Worm (Caenorhabditis elegans) whole organism, mixed stage, embryonic: ENCODE data around the gene srd-42.

Experiments
- M03D4.4 ChIP-seq: sonication (generic microtip); optimal IDR thresholded peaks from 2 replicates; lab custom pipeline; 2017; ENCODE audit warnings: mild to moderate bottlenecking, missing genetic modification characterization, missing compliant biosample characterization
- blmp-1 ChIP-seq: fragments of 150-350 bp; optimal IDR thresholded peaks from 2 replicates; lab custom pipeline; 2014; ENCODE audit warnings: missing biosample characterization, missing genetic modification characterization
- ceh-39 ChIP-seq: fragments of 150-350 bp; optimal IDR thresholded peaks from 2 replicates; lab custom pipeline; 2014; ENCODE audit warnings: missing biosample characterization, missing genetic modification characterization
- ceh-43 ChIP-seq: fragments of 200-800 bp; sonication (Bioruptor generic); optimal IDR thresholded peaks from 2 replicates; lab custom pipeline; 2018; ENCODE audit warnings: mild to moderate bottlenecking, missing genetic modification characterization, moderate library complexity, missing compliant biosample characterization
- ceh-83 ChIP-seq: fragments of 200-800 bp; sonication (Bioruptor generic); optimal IDR thresholded peaks from 2 replicates; lab custom pipeline; 2018; ENCODE audit warnings: mild to moderate bottlenecking, missing genetic modification characterization, missing compliant biosample characterization
- ces-1 ChIP-seq: fragments of 150-350 bp; optimal IDR thresholded peaks from 2 replicates; lab custom pipeline; 2014; ENCODE audit warnings: missing biosample characterization, missing genetic modification reagents, missing genetic modification characterization
- drap-1 ChIP-seq: fragments of 200-800 bp; sonication (Bioruptor generic); optimal IDR thresholded peaks from 3 replicates; lab custom pipeline; 2018; ENCODE audit warnings: mild to moderate bottlenecking, missing genetic modification characterization, missing compliant biosample characterization
- elt-1 ChIP-seq: sonication (generic microtip); optimal IDR thresholded peaks from 2 replicates; lab custom pipeline; 2017; ENCODE audit warnings: missing genetic modification characterization, mild to moderate bottlenecking, missing compliant biosample characterization, antibody characterized with exemption, moderate library complexity, borderline replicate concordance; ENCODE audit not compliant: insufficient read depth
- elt-3 ChIP-seq: fragments of 150-350 bp; optimal IDR thresholded peaks from 2 replicates; lab custom pipeline; 2014; ENCODE audit warnings: missing biosample characterization, missing genetic modification characterization
- ham-2 ChIP-seq: fragments of 200-800 bp; sonication (Bioruptor generic); optimal IDR thresholded peaks from 2 replicates; lab custom pipeline; 2018; ENCODE audit warnings: mild to moderate bottlenecking, missing genetic modification characterization, missing compliant biosample characterization
- hlh-1 ChIP-seq: fragments of 150-350 bp; optimal IDR thresholded peaks from 2 replicates; lab custom pipeline; 2014; ENCODE audit warnings: missing biosample characterization, missing genetic modification reagents, missing genetic modification characterization
- lin-13 ChIP-seq: fragments of 150-350 bp; optimal IDR thresholded peaks from 2 replicates; lab custom pipeline; 2014; ENCODE audit warnings: missing biosample characterization, missing genetic modification characterization
- lin-32 ChIP-seq: fragments of 200-800 bp; sonication (Bioruptor generic); optimal IDR thresholded peaks from 2 replicates; lab custom pipeline; 2018; ENCODE audit warnings: mild to moderate bottlenecking, missing genetic modification characterization, missing compliant biosample characterization
- lsy-2 ChIP-seq: fragments of 150-350 bp; optimal IDR thresholded peaks from 2 replicates; lab custom pipeline; 2014; ENCODE audit warnings: missing biosample characterization, missing genetic modification characterization
- mep-1 ChIP-seq: fragments of 150-350 bp; optimal IDR thresholded peaks from 2 replicates; lab custom pipeline; 2017; ENCODE audit warnings: missing biosample characterization, missing genetic modification reagents, missing genetic modification characterization, inconsistent platforms
- mls-2 ChIP-seq: sonication (generic microtip); optimal IDR thresholded peaks from 2 replicates; lab custom pipeline; 2016; ENCODE audit warnings: mild to moderate bottlenecking, missing genetic modification characterization, moderate library complexity, missing compliant biosample characterization
- nhr-12 ChIP-seq: fragments of 150-350 bp; optimal IDR thresholded peaks from 2 replicates; lab custom pipeline; 2014; ENCODE audit warnings: missing biosample characterization, missing genetic modification characterization
- nhr-2 ChIP-seq: fragments of 150-350 bp; optimal IDR thresholded peaks from 2 replicates; lab custom pipeline; 2014; ENCODE audit warnings: missing biosample characterization, missing genetic modification characterization
- nhr-237 ChIP-seq: fragments of 150-350 bp; optimal IDR thresholded peaks from 2 replicates; lab custom pipeline; 2014; ENCODE audit warnings: missing biosample characterization, missing genetic modification characterization
- nhr-28 ChIP-seq: fragments of 150-350 bp; optimal IDR thresholded peaks from 2 replicates; lab custom pipeline; 2014; ENCODE audit warnings: missing biosample characterization, missing genetic modification characterization
- nhr-76 ChIP-seq: sonication (generic microtip); optimal IDR thresholded peaks from 2 replicates; lab custom pipeline; 2017; ENCODE audit warnings: missing biosample characterization, missing genetic modification characterization
- pha-4 ChIP-seq: fragments of 150-350 bp; optimal IDR thresholded peaks from 2 replicates; lab custom pipeline; 2018; ENCODE audit warnings: missing biosample characterization, missing genetic modification reagents, missing genetic modification characterization
- sem-2 ChIP-seq: fragments of 200-800 bp; sonication (Bioruptor generic); optimal IDR thresholded peaks from 2 replicates; lab custom pipeline; 2018; ENCODE audit warnings: mild to moderate bottlenecking, missing genetic modification characterization, missing compliant biosample characterization
- snpc-4 ChIP-seq: fragments of 150-350 bp; optimal IDR thresholded peaks from 2 replicates; lab custom pipeline; 2014; ENCODE audit warnings: missing biosample characterization, missing genetic modification characterization
- sptf-1 ChIP-seq: sonication (generic microtip); optimal IDR thresholded peaks from 2 replicates; lab custom pipeline; 2017; ENCODE audit warnings: mild to moderate bottlenecking, missing genetic modification characterization, moderate library complexity, missing compliant biosample characterization
- tbx-8 ChIP-seq: fragments of 200-800 bp; sonication (Bioruptor generic); optimal IDR thresholded peaks from 2 replicates; lab custom pipeline; 2018; ENCODE audit warnings: mild to moderate bottlenecking, missing genetic modification characterization, moderate library complexity, missing compliant biosample characterization
- unc-120 ChIP-seq: sonication (generic microtip); optimal IDR thresholded peaks from 2 replicates; lab custom pipeline; 2017; ENCODE audit warnings: missing genetic modification characterization, missing compliant biosample characterization; ENCODE audit not compliant: poor library complexity, severe bottlenecking
- unc-39 ChIP-seq: fragments of 150-350 bp; optimal IDR thresholded peaks from 2 replicates; lab custom pipeline; 2014; ENCODE audit warnings: missing biosample characterization, missing genetic modification characterization
- unc-62 ChIP-seq: fragments of 150-350 bp; optimal IDR thresholded peaks from 2 replicates; lab custom pipeline; 2014; ENCODE audit warnings: missing biosample characterization, missing genetic modification reagents, missing genetic modification characterization
- zip-8 ChIP-seq: fragments of 150-350 bp; optimal IDR thresholded peaks from 2 replicates; lab custom pipeline; 2014; ENCODE audit warnings: missing biosample characterization, missing genetic modification characterization
- ztf-11 ChIP-seq: fragments of 150-350 bp; optimal IDR thresholded peaks from 2 replicates; lab custom pipeline; 2014; ENCODE audit warnings: missing biosample characterization, missing genetic modification characterization

The srd-42 gene

ce11 chrX:13284091-13284490, 19.2 kb downstream of the srd-42 start, which contains the start of gene cyp-14A4:
TSS of gene cyp-14A4 (minus strand) at chrX:13284197.
- no peak for TF ChIP-seq M03D4.4 (tag; lab: Kevin White, UChicago)
- TF ChIP-seq lsy-2 (tag; lab: Kevin White, UChicago), result no peak
- TF ChIP-seq nhr-76 (tag; lab: Kevin White, UChicago), result no peak
- TF ChIP-seq sptf-1 (tag; lab: Kevin White, UChicago), result no peak
- TF ChIP-seq lin-13 (tag; lab: Kevin White, UChicago), result no peak
- no peak for TF ChIP-seq unc-62
- no peak for TF ChIP-seq snpc-4 (tag; lab: Kevin White, UChicago)
- TF ChIP-seq elt-1 (tag; lab: Kevin White, UChicago), result no peak
- no peak for TF ChIP-seq ztf-11
- no peak for TF ChIP-seq ceh-83
- TF ChIP-seq sem-2 (GFP tag; lab: Kevin White, UChicago), result no peak
- no peak for TF ChIP-seq ceh-43
- TF ChIP-seq nhr-28 (tag; lab: Kevin White, UChicago), result no peak
- no peak for TF ChIP-seq lin-32 (GFP tag; lab: Kevin White, UChicago)
- no peak for TF ChIP-seq nhr-237 (tag; lab: Kevin White, UChicago)
- no peak for TF ChIP-seq blmp-1 (tag; lab: Kevin White, UChicago)
- no peak for TF ChIP-seq drap-1
- no peak for TF ChIP-seq nhr-2
- TF ChIP-seq unc-120 (tag; lab: Kevin White, UChicago), result no peak
- TF ChIP-seq, all 35 proteins: peak for 0

ce11 chrX:13283462-13283861, 19.8 kb downstream of the srd-42 start:
- no peak for TF ChIP-seq sem-2 (GFP tag; lab: Kevin White, UChicago)
- TF ChIP-seq ceh-43, result no peak
- no peak for TF ChIP-seq pha-4 (tag; lab: Kevin White, UChicago)
- no peak for TF ChIP-seq drap-1
- no peak for TF ChIP-seq unc-120 (tag; lab: Kevin White, UChicago)
- TF ChIP-seq ces-1 (GFP tag; lab: Kevin White, UChicago), result no peak
- TF ChIP-seq mep-1 (tag; lab: Kevin White, UChicago), result no peak
- TF ChIP-seq lin-13 (tag; lab: Kevin White, UChicago), result no peak

DNA sequence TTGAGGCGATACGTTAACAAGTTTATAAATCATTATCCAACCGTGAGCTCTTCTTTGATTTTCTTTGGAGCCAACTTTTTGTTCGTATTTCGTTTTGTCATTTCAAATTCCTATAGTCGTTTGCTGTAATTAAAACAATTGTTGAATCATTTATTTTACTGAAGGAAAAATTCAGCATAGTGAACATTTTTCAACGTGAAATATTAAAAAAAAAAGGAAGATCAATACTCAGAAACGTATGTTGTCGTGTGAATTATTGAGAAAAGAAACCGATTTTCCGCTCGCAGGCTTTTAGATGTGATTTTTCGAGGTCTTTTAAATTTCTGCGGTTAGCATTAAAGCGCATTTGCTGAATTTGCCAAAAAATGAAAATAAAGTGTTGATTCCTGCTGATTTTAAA, 24.4 kb downstream of the srd-42 start, which contains the start of gene phf-33:
phf-33 (minus strand) TSS at position 101 of the 400 bp plus-strand sequence.
- TF ChIP-seq ceh-39 (tag; lab: Kevin White, UChicago), result no peak
- TF ChIP-seq lin-32 (GFP tag; lab: Kevin White, UChicago), result no peak
- no peak for TF ChIP-seq drap-1
- no peak for TF ChIP-seq mls-2 (tag; lab: Kevin White, UChicago)
- TF ChIP-seq nhr-12 (tag; lab: Kevin White, UChicago), result no peak
- no peak for TF ChIP-seq sem-2 (GFP tag; lab: Kevin White, UChicago)

ce11 chrX:13274102-13274501, 29.2 kb downstream of the srd-42 start, which contains the start of gene cyp-14A3:
TSS of gene cyp-14A3 (minus strand) at chrX:13274202.
- TF ChIP-seq unc-62 (no peak), snpc-4 (tag; lab: Kevin White, UChicago) (no peak), ham-2 (GFP tag; lab: Kevin White, UChicago) (no peak), unc-39 (no peak), elt-1 (tag; lab: Kevin White, UChicago) (no peak), ceh-83 (no peak), ceh-39 (tag; lab: Kevin White, UChicago) (no peak), zip-8 (tag; lab: Kevin White, UChicago) (no peak), elt-3 (no peak), hlh-1 (tag; lab: Kevin White, UChicago) (no peak), sem-2 (GFP tag; lab: Kevin White, UChicago) (no peak), ztf-11 (no peak)

DNA sequence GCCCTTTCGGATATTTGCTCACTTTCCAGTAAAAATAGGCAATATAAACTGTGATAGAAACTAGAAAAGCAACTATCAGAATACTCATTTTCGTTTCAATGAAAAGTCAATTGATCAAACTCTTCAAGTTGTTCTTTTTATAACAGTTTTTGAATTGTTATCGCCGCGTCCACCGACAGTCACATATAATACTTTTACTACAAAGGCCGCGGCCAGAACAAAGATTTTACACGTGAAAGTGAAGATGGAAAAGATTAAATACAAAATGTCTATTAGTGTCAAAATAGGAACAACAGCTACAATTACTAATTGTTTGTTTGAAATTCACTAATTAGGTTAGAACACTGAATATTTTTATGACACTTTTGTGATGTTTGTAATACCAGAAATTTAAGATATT, 33.7 kb downstream of the srd-42 start, which contains the start of gene cyp-14A2:
cyp-14A2 (minus strand) TSS at position 101 of the 400 bp plus-strand sequence.
- TF ChIP-seq M03D4.4 (tag; lab: Kevin White, UChicago) (no peak), tbx-8 (no peak), ces-1 (GFP tag; lab: Kevin White, UChicago) (no peak)
